Fruit fly (Drosophila melanogaster) whole organism, embryonic: ENCODE data around the gene mav.

Source experiments
- Bgb ChIP-seq: fragments of 200-800 bp; sonication (Bioruptor generic); IDR thresholded peaks from 2 replicates; pipeline ENCODE4 v1.3.6; 2022; ENCODE audit warnings: missing biosample characterization, missing genetic modification characterization; ENCODE audit not compliant: partially characterized antibody
- CG1603 ChIP-seq: fragments of 200-800 bp; sonication (Bioruptor generic); optimal IDR thresholded peaks from 2 replicates; lab custom pipeline; 2019; ENCODE audit warnings: missing biosample characterization, mild to moderate bottlenecking, missing genetic modification characterization, moderate library complexity
- CG18262 ChIP-seq: fragments of 200-800 bp; optimal IDR thresholded peaks from 3 replicates; lab custom pipeline; 2019; ENCODE audit warnings: missing biosample characterization, mild to moderate bottlenecking, missing genetic modification characterization, moderate library complexity
- CG8290 ChIP-seq, 3 experiments: fragments of 200-800 bp; sonication (Bioruptor generic); optimal IDR thresholded peaks; 2 replicates each; lab custom pipeline; 2016 to 2019; ENCODE audit warnings: missing biosample characterization in 3 of 3, missing genetic modification characterization in 3 of 3, mild to moderate bottlenecking in 2 of 3, moderate library complexity in 1 of 3
- Camta ChIP-seq: fragments of 200-800 bp; sonication (Bioruptor generic); optimal IDR thresholded peaks from 2 replicates; lab custom pipeline; 2016; ENCODE audit warnings: missing biosample characterization, missing genetic modification characterization
- Hr39 ChIP-seq: fragments of >200 bp; optimal IDR thresholded peaks from 2 replicates; lab custom pipeline; 2017
- Taf1 ChIP-seq: fragments of 200-800 bp; sonication (Bioruptor generic); IDR thresholded peaks from 2 replicates; pipeline ENCODE4 v1.3.6; 2022; ENCODE audit warnings: missing biosample characterization, missing genetic modification characterization
- ase ChIP-seq: fragments of 200-800 bp; sonication (Bioruptor generic); IDR thresholded peaks from 3 replicates; pipeline ENCODE4 v1.3.6; 2022; ENCODE audit warnings: missing biosample characterization, missing genetic modification characterization
- cato ChIP-seq: fragments of 200-800 bp; sonication (Bioruptor generic); optimal IDR thresholded peaks from 2 replicates; lab custom pipeline; 2016; ENCODE audit warnings: missing biosample characterization, missing genetic modification characterization, borderline replicate concordance
- croc ChIP-seq: fragments of 200-800 bp; sonication (Bioruptor generic); conservative IDR thresholded peaks from 3 replicates; pipeline ENCODE4 v1.3.6; 2022; ENCODE audit warnings: missing biosample characterization, missing genetic modification characterization
- nom ChIP-seq: fragments of 200-800 bp; sonication (Bioruptor generic); optimal IDR thresholded peaks from 2 replicates; lab custom pipeline; 2017; ENCODE audit warnings: missing biosample characterization, missing genetic modification characterization, mild to moderate bottlenecking, moderate library complexity, missing genetic modification reagents
- oc ChIP-seq: fragments of 200-800 bp; sonication (Bioruptor generic); optimal IDR thresholded peaks from 2 replicates; lab custom pipeline; 2018; ENCODE audit warnings: missing biosample characterization, mild to moderate bottlenecking, missing genetic modification characterization, moderate library complexity

dm6 chr4:625898-626644 is at the start of gene mav:
- TF ChIP-seq CG1603 (peak; percentile 39), ase (GFP tag; lab: Robert Waterston, UW) (no peak), CG8290 (GFP tag; optimal IDR thresholded peaks at IDR 0.05; lab: Kevin White, UChicago) (no peak), CG8290 (tag; optimal IDR thresholded peaks at IDR 0.05; lab: Kevin White, UChicago) (peak in 1 of 2 experiments; percentile 62), Camta (GFP tag; lab: Kevin White, UChicago) (no peak), Bgb (GFP tag; lab: Robert Waterston, UW) (no peak), oc (tag; lab: Kevin White, UChicago) (no peak), cato (GFP tag; lab: Kevin White, UChicago) (no peak), croc (GFP tag; lab: Robert Waterston, UW) (no peak), Hr39 (lab: Kevin White, UChicago) (no peak), CG18262 (tag; lab: Kevin White, UChicago) (peak; percentile 1), Taf1 (GFP tag; lab: Robert Waterston, UW) (no peak), nom (GFP tag; lab: Kevin White, UChicago) (peak; percentile 59)
